Fruit fly (Drosophila melanogaster) whole organism, embryonic: ENCODE data around the gene p24-1.
A peak's percentile ranks its signal among the peaks of the same experiment; 100 is the strongest.

Source experiments
- ATbp ChIP-seq: fragments of 200-800 bp; sonication (Bioruptor generic); optimal IDR thresholded peaks from 2 replicates; lab custom pipeline; 2017; ENCODE audit warnings: missing biosample characterization, mild to moderate bottlenecking, missing genetic modification characterization, missing genetic modification reagents
- Atf6 ChIP-seq: fragments of 200-800 bp; sonication (Bioruptor generic); IDR thresholded peaks from 2 replicates; pipeline ENCODE4 v1.3.6; 2022; ENCODE audit warnings: missing biosample characterization, missing genetic modification characterization
- B-H1 ChIP-seq: fragments of 200-800 bp; sonication (Bioruptor generic); IDR thresholded peaks from 3 replicates; pipeline ENCODE4 v1.3.6; 2022; ENCODE audit warnings: missing biosample characterization, missing genetic modification characterization
- Bdp1 ChIP-seq: fragments of 200-800 bp; sonication (Bioruptor generic); optimal IDR thresholded peaks from 3 replicates; lab custom pipeline; 2016; ENCODE audit warnings: missing biosample characterization, missing genetic modification characterization
- CG10274 ChIP-seq: fragments of 200-800 bp; sonication (Bioruptor generic); optimal IDR thresholded peaks from 3 replicates; lab custom pipeline; 2017; ENCODE audit warnings: missing biosample characterization, mild to moderate bottlenecking, missing genetic modification characterization
- CG10959 ChIP-seq: fragments of 200-800 bp; sonication (Bioruptor generic); IDR thresholded peaks from 2 replicates; pipeline ENCODE4 v1.3.6; 2022; ENCODE audit warnings: missing biosample characterization, missing genetic modification characterization
- CG11085 ChIP-seq: fragments of 200-800 bp; sonication (Bioruptor generic); IDR thresholded peaks from 2 replicates; pipeline ENCODE4 v1.3.6; 2022; ENCODE audit warnings: missing biosample characterization, missing genetic modification characterization
- CG14667 ChIP-seq: fragments of 200-800 bp; sonication (Bioruptor generic); IDR thresholded peaks from 2 replicates; pipeline ENCODE4 v1.3.6; 2022; ENCODE audit warnings: missing biosample characterization, missing genetic modification characterization
- CG14860 ChIP-seq: fragments of 200-800 bp; sonication (Bioruptor generic); IDR thresholded peaks from 3 replicates; pipeline ENCODE4 v1.3.6; 2022; ENCODE audit warnings: missing biosample characterization, missing genetic modification characterization; ENCODE audit not compliant: partially characterized antibody
- CG15073 ChIP-seq: fragments of 200-800 bp; sonication (Bioruptor generic); optimal IDR thresholded peaks from 2 replicates; lab custom pipeline; 2016; ENCODE audit warnings: missing biosample characterization, missing genetic modification characterization
- CG16779 ChIP-seq: fragments of 200-800 bp; sonication (Bioruptor generic); IDR thresholded peaks from 2 replicates; pipeline ENCODE4 v1.3.6; 2022; ENCODE audit warnings: missing biosample characterization, missing genetic modification characterization
- CG1792 ChIP-seq: fragments of 200-800 bp; sonication (Bioruptor generic); optimal IDR thresholded peaks from 2 replicates; lab custom pipeline; 2016; ENCODE audit warnings: missing biosample characterization, missing genetic modification characterization
- CG2116 ChIP-seq: fragments of 200-800 bp; sonication (Bioruptor generic); optimal IDR thresholded peaks from 3 replicates; lab custom pipeline; 2018; ENCODE audit warnings: missing biosample characterization, mild to moderate bottlenecking, missing genetic modification characterization
- CG31365 ChIP-seq: fragments of 200-800 bp; sonication (Bioruptor generic); optimal IDR thresholded peaks from 2 replicates; lab custom pipeline; 2018; ENCODE audit warnings: missing biosample characterization, mild to moderate bottlenecking, missing genetic modification characterization
- CG3281 ChIP-seq: fragments of 200-800 bp; sonication (Bioruptor generic); optimal IDR thresholded peaks from 3 replicates; lab custom pipeline; 2017; ENCODE audit warnings: missing biosample characterization, mild to moderate bottlenecking, missing genetic modification characterization
- CG34224 ChIP-seq: fragments of 200-800 bp; sonication (Bioruptor generic); IDR thresholded peaks from 3 replicates; pipeline ENCODE4 v1.3.6; 2022; ENCODE audit warnings: missing biosample characterization, missing genetic modification characterization; ENCODE audit not compliant: partially characterized antibody
- CG3995 ChIP-seq: fragments of 200-800 bp; sonication (Bioruptor generic); optimal IDR thresholded peaks from 3 replicates; lab custom pipeline; 2016; ENCODE audit warnings: missing biosample characterization, missing genetic modification characterization
- CG4820 ChIP-seq: fragments of 200-800 bp; sonication (Bioruptor generic); optimal IDR thresholded peaks from 3 replicates; lab custom pipeline; 2016; ENCODE audit warnings: missing biosample characterization, missing genetic modification characterization
- CG5180 ChIP-seq: fragments of 200-800 bp; sonication (Bioruptor generic); optimal IDR thresholded peaks from 3 replicates; lab custom pipeline; 2017; ENCODE audit warnings: missing biosample characterization, missing genetic modification characterization, mild to moderate bottlenecking, moderate library complexity, missing genetic modification reagents
- CG6813 ChIP-seq: fragments of 200-800 bp; sonication (Bioruptor generic); optimal IDR thresholded peaks from 2 replicates; lab custom pipeline; 2017; ENCODE audit warnings: missing biosample characterization, missing genetic modification characterization, mild to moderate bottlenecking, moderate library complexity, missing genetic modification reagents
- CG7786 ChIP-seq: fragments of 200-800 bp; sonication (Bioruptor generic); optimal IDR thresholded peaks from 2 replicates; lab custom pipeline; 2016; ENCODE audit warnings: missing biosample characterization, missing genetic modification characterization
- CG9609 ChIP-seq: fragments of 200-800 bp; sonication (Bioruptor generic); optimal IDR thresholded peaks from 3 replicates; lab custom pipeline; 2016; ENCODE audit warnings: missing biosample characterization, missing genetic modification characterization
- Chrac-16 ChIP-seq: fragments of 200-800 bp; sonication (Bioruptor generic); optimal IDR thresholded peaks from 3 replicates; lab custom pipeline; 2016; ENCODE audit warnings: missing biosample characterization, missing genetic modification characterization
- Dip3 ChIP-seq: fragments of 200-800 bp; sonication (Bioruptor generic); optimal IDR thresholded peaks from 3 replicates; lab custom pipeline; 2016; ENCODE audit warnings: missing biosample characterization, missing genetic modification characterization
- Doc3 ChIP-seq: fragments of 200-800 bp; sonication (Bioruptor generic); IDR thresholded peaks from 3 replicates; pipeline ENCODE4 v1.3.6; 2022; ENCODE audit warnings: missing biosample characterization, missing genetic modification characterization; ENCODE audit not compliant: partially characterized antibody
- Eip74EF ChIP-seq, 2 experiments: fragments of 200-800 bp in 1 of 2; fragments of >200 bp in 1 of 2; sonication (Bioruptor generic) in 1 of 2; optimal IDR thresholded peaks; 2 replicates each; lab custom pipeline; 2017 to 2019; ENCODE audit warnings: missing biosample characterization in 2 of 2, missing genetic modification characterization in 2 of 2, mild to moderate bottlenecking in 1 of 2, moderate library complexity in 1 of 2
- Fer1 ChIP-seq: fragments of 200-800 bp; sonication (Bioruptor generic); optimal IDR thresholded peaks from 2 replicates; lab custom pipeline; 2017; ENCODE audit warnings: missing biosample characterization, mild to moderate bottlenecking, missing genetic modification characterization
- Hsf ChIP-seq: fragments of 200-800 bp; sonication (Bioruptor generic); optimal IDR thresholded peaks from 3 replicates; lab custom pipeline; 2016; ENCODE audit warnings: missing biosample characterization, missing genetic modification characterization
- Jarid2 ChIP-seq: fragments of 200-800 bp; sonication (Bioruptor generic); optimal IDR thresholded peaks from 3 replicates; lab custom pipeline; 2017; ENCODE audit warnings: mild to moderate bottlenecking, missing biosample characterization, missing genetic modification reagents, missing genetic modification characterization
- Mad ChIP-seq: fragments of 200-800 bp; sonication (Bioruptor generic); optimal IDR thresholded peaks from 2 replicates; lab custom pipeline; 2016; ENCODE audit warnings: missing biosample characterization, missing genetic modification characterization
- NFAT ChIP-seq: fragments of 200-800 bp; sonication (Bioruptor generic); IDR thresholded peaks from 2 replicates; pipeline ENCODE4 v1.3.6; 2022; ENCODE audit warnings: missing biosample characterization, missing genetic modification characterization
- NK7.1 ChIP-seq: fragments of 200-800 bp; sonication (Bioruptor generic); optimal IDR thresholded peaks from 3 replicates; lab custom pipeline; 2016; ENCODE audit warnings: missing biosample characterization, missing genetic modification characterization
- ab ChIP-seq: fragments of 200-800 bp; sonication (Bioruptor generic); optimal IDR thresholded peaks from 2 replicates; lab custom pipeline; 2016; ENCODE audit warnings: missing biosample characterization, missing genetic modification characterization
- ara ChIP-seq: fragments of 200-800 bp; sonication (Bioruptor generic); IDR thresholded peaks from 2 replicates; pipeline ENCODE4 v1.3.6; 2022; ENCODE audit warnings: missing biosample characterization, missing genetic modification characterization
- btn ChIP-seq: fragments of 200-800 bp; sonication (Bioruptor generic); optimal IDR thresholded peaks from 2 replicates; lab custom pipeline; 2016; ENCODE audit warnings: missing biosample characterization, missing genetic modification characterization
- dm ChIP-seq: fragments of 200-800 bp; sonication (Bioruptor generic); optimal IDR thresholded peaks from 3 replicates; lab custom pipeline; 2016; ENCODE audit warnings: missing biosample characterization, missing genetic modification characterization
- eyg ChIP-seq: fragments of 200-800 bp; sonication (Bioruptor generic); optimal IDR thresholded peaks from 3 replicates; lab custom pipeline; 2016; ENCODE audit warnings: missing biosample characterization, missing genetic modification characterization
- fu2 ChIP-seq: fragments of 200-800 bp; sonication (Bioruptor generic); optimal IDR thresholded peaks from 2 replicates; lab custom pipeline; 2016; ENCODE audit warnings: missing biosample characterization, missing genetic modification characterization
- ham ChIP-seq: fragments of 200-800 bp; sonication (Bioruptor generic); IDR thresholded peaks from 2 replicates; pipeline ENCODE4 v1.3.6; 2022; ENCODE audit warnings: missing biosample characterization, missing genetic modification characterization
- hb ChIP-seq: fragments of 200-800 bp; sonication (Bioruptor generic); IDR thresholded peaks from 3 replicates; pipeline ENCODE4 v1.3.6; 2022; ENCODE audit warnings: missing biosample characterization, missing genetic modification characterization; ENCODE audit not compliant: partially characterized antibody
- inv ChIP-seq: fragments of 200-800 bp; sonication (Bioruptor generic); IDR thresholded peaks from 2 replicates; pipeline ENCODE4 v1.3.6; 2022; ENCODE audit warnings: missing biosample characterization, missing genetic modification characterization; ENCODE audit not compliant: partially characterized antibody
- nerfin-2 ChIP-seq: fragments of 200-800 bp; sonication (Bioruptor generic); IDR thresholded peaks from 2 replicates; pipeline ENCODE4 v1.3.6; 2022; ENCODE audit warnings: missing biosample characterization, missing genetic modification characterization; ENCODE audit not compliant: partially characterized antibody
- odd ChIP-seq: fragments of 200-800 bp; sonication (Bioruptor generic); optimal IDR thresholded peaks from 2 replicates; lab custom pipeline; 2017; ENCODE audit warnings: missing biosample characterization, mild to moderate bottlenecking, missing genetic modification characterization
- repo ChIP-seq: fragments of 200-800 bp; sonication (Bioruptor generic); optimal IDR thresholded peaks from 2 replicates; lab custom pipeline; 2016; ENCODE audit warnings: missing biosample characterization, missing genetic modification characterization
- schlank ChIP-seq: fragments of 200-800 bp; sonication (Bioruptor generic); optimal IDR thresholded peaks from 2 replicates; lab custom pipeline; 2018; ENCODE audit warnings: missing biosample characterization, mild to moderate bottlenecking, missing genetic modification characterization
- sqz ChIP-seq: fragments of 200-800 bp; sonication (Bioruptor generic); optimal IDR thresholded peaks from 3 replicates; lab custom pipeline; 2018; ENCODE audit warnings: missing biosample characterization, mild to moderate bottlenecking, missing genetic modification characterization
- tup ChIP-seq: fragments of 200-800 bp; sonication (Bioruptor generic); optimal IDR thresholded peaks from 2 replicates; lab custom pipeline; 2016; ENCODE audit warnings: missing biosample characterization, mild to moderate bottlenecking, missing genetic modification characterization, moderate library complexity
- wor ChIP-seq: fragments of 200-800 bp; sonication (Bioruptor generic); IDR thresholded peaks from 2 replicates; pipeline ENCODE4 v1.3.6; 2022; ENCODE audit warnings: missing biosample characterization, missing genetic modification characterization
- yki ChIP-seq: fragments of >200 bp; optimal IDR thresholded peaks from 3 replicates; lab custom pipeline; 2018

Gene p24-1

dm6 chrX:11806867-11807747 lies 45.2 kb downstream of the p24-1 start, which contains the start of gene Hsc70-3 (continued):
- TF ChIP-seq sqz (GFP tag; lab: Kevin White, UChicago) (peak; percentile 11), CG3995 (GFP tag; lab: Kevin White, UChicago) (no peak), ab (GFP tag; lab: Kevin White, UChicago) (no peak), CG14667 (GFP tag; lab: Robert Waterston, UW) (no peak), tup (no peak), CG11085 (no peak), Bdp1 (GFP tag; lab: Kevin White, UChicago) (no peak), Fer1 (GFP tag; lab: Kevin White, UChicago) (peak; percentile 0), CG34224 (peak; percentile 75; the same call in 2 of the 3 replicates), fu2 (GFP tag; lab: Kevin White, UChicago) (no peak), hb (GFP tag; lab: Robert Waterston, UW) (peak; percentile 63; the same call in 1 of the 3 replicates), CG1792 (peak; percentile 19), CG14860 (GFP tag; lab: Robert Waterston, UW) (peak; percentile 43; the same call in 1 of the 3 replicates), ATbp (GFP tag; lab: Kevin White, UChicago) (peak; percentile 89), NFAT (GFP tag; lab: Robert Waterston, UW) (no peak), Eip74EF (GFP tag; optimal IDR thresholded peaks at IDR 0.05; lab: Kevin White, UChicago) (peak in 1 of 2 experiments; percentile 32), schlank (tag; lab: Kevin White, UChicago) (no peak), CG2116 (peak; percentile 46), ham (GFP tag; lab: Robert Waterston, UW) (no peak), CG9609 (no peak), CG7786 (GFP tag; lab: Kevin White, UChicago) (no peak), yki (lab: Kevin White, UChicago) (peak; percentile 29), Atf6 (GFP tag; lab: Robert Waterston, UW) (no peak), CG10959 (no peak), nerfin-2 (GFP tag; lab: Robert Waterston, UW) (peak; percentile 62), CG10274 (GFP tag; lab: Kevin White, UChicago) (no peak), CG5180 (GFP tag; lab: Kevin White, UChicago) (peak; percentile 26), CG31365 (tag; lab: Kevin White, UChicago) (peak; percentile 46), odd (GFP tag; lab: Kevin White, UChicago) (peak; percentile 68), NK7.1 (GFP tag; lab: Kevin White, UChicago) (no peak), Doc3 (GFP tag; lab: Robert Waterston, UW) (peak; percentile 78; the same call in 2 of the 3 replicates), CG4820 (GFP tag; lab: Kevin White, UChicago) (no peak), CG3281 (GFP tag; lab: Kevin White, UChicago) (no peak), Chrac-16 (GFP tag; lab: Kevin White, UChicago) (no peak), CG6813 (GFP tag; lab: Kevin White, UChicago) (peak; percentile 70), B-H1 (GFP tag; lab: Robert Waterston, UW) (no peak), Jarid2 (GFP tag; lab: Kevin White, UChicago) (peak; percentile 57), dm (GFP tag; lab: Kevin White, UChicago) (no peak), Dip3 (no peak), eyg (GFP tag; lab: Kevin White, UChicago) (no peak), ara (peak; percentile 58; the same call in 1 of the 2 replicates), CG15073 (no peak), btn (GFP tag; lab: Kevin White, UChicago) (peak; percentile 14), wor (GFP tag; lab: Robert Waterston, UW) (no peak), Mad (no peak), CG16779 (no peak), repo (GFP tag; lab: Kevin White, UChicago) (no peak), Hsf (GFP tag; lab: Kevin White, UChicago) (no peak), inv (GFP tag; lab: Robert Waterston, UW) (peak; percentile 71)
